Worm (Caenorhabditis elegans): Measurements from ENCODE around the gene F02A9.7.
A peak's percentile ranks its signal among the peaks of the same experiment; 100 is the strongest.

The F02A9.7 gene

ce11 chrIII:9071372-9071771 is 4.1 kb downstream of the F02A9.7 start, which contains the start of gene lin-12:
lin-12 (minus strand) TSS chrIII:9071472.
- TF ChIP-seq egrh-3 (GFP tag; IDR thresholded peaks at IDR 0.05), result no peak
- no peak for TF ChIP-seq F23B12.7 (tag; optimal IDR thresholded peaks at IDR 0.05; ENCODE audit: insufficient read depth)
- TF ChIP-seq ama-1 (optimal IDR thresholded peaks at IDR 0.05), result no peak
- TF ChIP-seq ama-1 (GFP tag; optimal IDR thresholded peaks at IDR 0.05), result no peak
- no peak for TF ChIP-seq hmg-1.2 (GFP tag; IDR thresholded peaks at IDR 0.05)
- no peak for TF ChIP-seq nhr-120 (GFP tag; IDR thresholded peaks at IDR 0.05)

ce11 chrIII:9069712-9070111 is 5.7 kb downstream of the F02A9.7 start:
- TF ChIP-seq dpl-1 (GFP tag; optimal IDR thresholded peaks at IDR 0.05), result no peak
- no peak for TF ChIP-seq him-1 (tag; optimal IDR thresholded peaks at IDR 0.05)
- no peak for TF ChIP-seq F55B11.4 (tag; optimal IDR thresholded peaks at IDR 0.05; ENCODE audit: borderline replicate concordance, insufficient read depth)
- no peak for TF ChIP-seq mes-4 (tag; optimal IDR thresholded peaks at IDR 0.05)
- TF ChIP-seq snpc-1.3 (tag; optimal IDR thresholded peaks at IDR 0.05; ENCODE audit: insufficient read depth), result no peak
- no peak for TF ChIP-seq ccch-3 (GFP tag; optimal IDR thresholded peaks at IDR 0.05)
- no peak for TF ChIP-seq unc-130 (GFP tag; optimal IDR thresholded peaks at IDR 0.05)
- TF ChIP-seq nfyb-1 (GFP tag; IDR thresholded peaks at IDR 0.05), result no peak
- TF ChIP-seq madf-6 (GFP tag; IDR thresholded peaks at IDR 0.05), result no peak
- TF ChIP-seq Y53F4B.3 (GFP tag; IDR thresholded peaks at IDR 0.05), result no peak
- TF ChIP-seq ztf-6 (GFP tag; IDR thresholded peaks at IDR 0.05), result no peak
- TF ChIP-seq lin-54 (GFP tag; optimal IDR thresholded peaks at IDR 0.05), result no peak
- no peak for TF ChIP-seq ekl-4 (GFP tag; IDR thresholded peaks at IDR 0.05)

- TF ChIP-seq cebp-1 (GFP tag; IDR thresholded peaks at IDR 0.05) (no peak), cebp-1 (tag; optimal IDR thresholded peaks at IDR 0.05) (peak; percentile 54), ceh-27 (GFP tag; optimal IDR thresholded peaks at IDR 0.05) (no peak), ztf-3 (GFP tag; optimal IDR thresholded peaks at IDR 0.05) (no peak), F23B12.7 (tag; optimal IDR thresholded peaks at IDR 0.05; ENCODE audit: insufficient read depth) (no peak), ets-4 (GFP tag; optimal IDR thresholded peaks at IDR 0.05) (no peak), ztf-25 (GFP tag; IDR thresholded peaks at IDR 0.05) (no peak), F37B4.10 (GFP tag; IDR thresholded peaks at IDR 0.05) (no peak), xnd-1 (tag; optimal IDR thresholded peaks at IDR 0.05) (no peak), Y95B8A.8 (GFP tag; IDR thresholded peaks at IDR 0.05) (peak; percentile 58; the same call in 1 of the 2 replicates), hlh-26 (GFP tag; conservative IDR thresholded peaks at IDR 0.05) (no peak), unc-62 (GFP tag; optimal IDR thresholded peaks at IDR 0.05) (no peak), Y67H2A.10 (GFP tag; conservative IDR thresholded peaks at IDR 0.05) (no peak), Y53F4B.3 (GFP tag; IDR thresholded peaks at IDR 0.05) (no peak), lir-1 (GFP tag; conservative IDR thresholded peaks at IDR 0.05) (no peak), atf-7 (tag; optimal IDR thresholded peaks at IDR 0.05) (peak; percentile 75), mxl-1 (tag; optimal IDR thresholded peaks at IDR 0.05) (no peak), K11D2.4 (GFP tag; IDR thresholded peaks at IDR 0.05) (peak; percentile 43; the same call in 1 of the 2 replicates), ceh-79 (tag; optimal IDR thresholded peaks at IDR 0.05) (no peak), ceh-58 (GFP tag; IDR thresholded peaks at IDR 0.05) (no peak), chd-7 (tag; optimal IDR thresholded peaks at IDR 0.05) (no peak), nhr-27 (tag; optimal IDR thresholded peaks at IDR 0.05) (no peak), egl-44 (GFP tag; IDR thresholded peaks at IDR 0.05) (no peak), bed-2 (GFP tag; IDR thresholded peaks at IDR 0.05) (no peak), F55B11.4 (tag; optimal IDR thresholded peaks at IDR 0.05; ENCODE audit: borderline replicate concordance, insufficient read depth) (no peak), dpff-1 (tag; optimal IDR thresholded peaks at IDR 0.05) (no peak), bed-1 (GFP tag; IDR thresholded peaks at IDR 0.05) (no peak), hmg-1.2 (GFP tag; IDR thresholded peaks at IDR 0.05) (peak; percentile 22; the same call in 1 of the 2 replicates), tlf-1 (GFP tag; optimal IDR thresholded peaks at IDR 0.05) (peak; percentile 73), hrde-1 (tag; optimal IDR thresholded peaks at IDR 0.05; ENCODE audit: borderline replicate concordance) (peak; percentile 78), sea-2 (GFP tag; IDR thresholded peaks at IDR 0.05) (no peak), ztf-22 (GFP tag; optimal IDR thresholded peaks at IDR 0.05) (peak; percentile 45)
Measured at ce11 chrIII:9060267-9060666, 15.2 kb downstream of the F02A9.7 start.

All from whole organism, young adult.